Worm (Caenorhabditis elegans): ENCODE measurements around the gene imph-1.

ce11 chrIII:4593098-4593697 lies 39.8 kb downstream of the imph-1 start, which contains the start of gene erh-2:
- TF ChIP-seq F22D6.2 (tag; optimal IDR thresholded peaks at IDR 0.05) = no peak
- no peak for TF ChIP-seq Y53G8AR.9 (GFP tag; conservative IDR thresholded peaks at IDR 0.05)

All from whole organism, young adult.